Fruit fly (Drosophila melanogaster) whole organism, embryonic: Measurements from ENCODE around the gene Fbxl4.

Source experiments
- CG17359 ChIP-seq: fragments of 200-800 bp; sonication (Bioruptor generic); optimal IDR thresholded peaks from 3 replicates; lab custom pipeline; 2018; ENCODE audit warnings: missing biosample characterization, mild to moderate bottlenecking, missing genetic modification characterization, moderate library complexity
- CG2712 ChIP-seq: fragments of 200-800 bp; optimal IDR thresholded peaks from 3 replicates; lab custom pipeline; 2019; ENCODE audit warnings: missing biosample characterization, mild to moderate bottlenecking, missing genetic modification characterization, moderate library complexity
- CG6854 ChIP-seq: fragments of 200-800 bp; sonication (Bioruptor generic); optimal IDR thresholded peaks from 3 replicates; lab custom pipeline; 2017; ENCODE audit warnings: missing biosample characterization, mild to moderate bottlenecking, missing genetic modification characterization
- HHEX ChIP-seq: fragments of 200-800 bp; sonication (Bioruptor generic); optimal IDR thresholded peaks from 3 replicates; lab custom pipeline; 2017; ENCODE audit warnings: missing biosample characterization, mild to moderate bottlenecking, missing genetic modification characterization, missing genetic modification reagents
- dan ChIP-seq: fragments of 200-800 bp; sonication (Bioruptor generic); IDR thresholded peaks from 2 replicates; pipeline ENCODE4 v1.3.6; 2022; ENCODE audit warnings: missing biosample characterization, missing genetic modification characterization
- eve ChIP-seq, 2 experiments: fragments of >200 bp; optimal IDR thresholded peaks; 2 replicates each; lab custom pipeline; 2017; ENCODE audit warnings: missing biosample characterization in 2 of 2, missing genetic modification characterization in 2 of 2
- gem ChIP-seq: fragments of 200-800 bp; sonication (Bioruptor generic); optimal IDR thresholded peaks from 2 replicates; lab custom pipeline; 2019; ENCODE audit warnings: missing biosample characterization, mild to moderate bottlenecking, missing genetic modification characterization, moderate library complexity
- ind ChIP-seq: fragments of 200-800 bp; sonication (Bioruptor generic); optimal IDR thresholded peaks from 3 replicates; lab custom pipeline; 2016; ENCODE audit warnings: missing biosample characterization, missing genetic modification characterization
- pfk ChIP-seq: fragments of 200-800 bp; sonication (Bioruptor generic); optimal IDR thresholded peaks from 2 replicates; lab custom pipeline; 2018; ENCODE audit warnings: missing biosample characterization, mild to moderate bottlenecking, missing genetic modification characterization, moderate library complexity
- rib ChIP-seq: fragments of 200-800 bp; sonication (Bioruptor generic); IDR thresholded peaks from 2 replicates; pipeline ENCODE4 v1.3.6; 2022; ENCODE audit warnings: missing biosample characterization, missing genetic modification characterization
- row ChIP-seq: fragments of 200-800 bp; sonication (Bioruptor generic); IDR thresholded peaks from 3 replicates; pipeline ENCODE4 v1.3.6; 2022; ENCODE audit warnings: missing biosample characterization, missing genetic modification characterization
- sim ChIP-seq: fragments of 200-800 bp; sonication (Bioruptor generic); IDR thresholded peaks from 2 replicates; pipeline ENCODE4 v1.3.6; 2022; ENCODE audit warnings: missing biosample characterization, missing genetic modification characterization

dm6 chrX:14221182-14221581 lies 16.5 kb downstream of the Fbxl4 start:
- no peak for TF ChIP-seq sim (GFP tag; lab: Robert Waterston, UW)
- TF ChIP-seq pfk, result no peak
- no peak for TF ChIP-seq HHEX (GFP tag; lab: Kevin White, UChicago)
- no peak for TF ChIP-seq eve (GFP tag; optimal IDR thresholded peaks at IDR 0.05; lab: Kevin White, UChicago)
- no peak for TF ChIP-seq CG6854 (GFP tag; lab: Kevin White, UChicago)
- TF ChIP-seq CG17359 (tag; lab: Kevin White, UChicago), result no peak
- no peak for TF ChIP-seq ind (GFP tag; lab: Kevin White, UChicago)
- no peak for TF ChIP-seq dan (GFP tag; lab: Robert Waterston, UW)
- TF ChIP-seq gem (tag; lab: Kevin White, UChicago), result no peak
- no peak for TF ChIP-seq CG2712 (tag; lab: Kevin White, UChicago)
- TF ChIP-seq row (GFP tag; lab: Robert Waterston, UW), result no peak
- TF ChIP-seq rib, result no peak
